Fruit fly (Drosophila melanogaster) whole organism, embryonic: ENCODE data around the gene CG5043.

Source experiments
- Antp ChIP-seq: fragments of 200-800 bp; sonication (Bioruptor generic); optimal IDR thresholded peaks from 3 replicates; lab custom pipeline; 2016; ENCODE audit warnings: missing biosample characterization, missing genetic modification characterization
- CG15073 ChIP-seq: fragments of 200-800 bp; sonication (Bioruptor generic); optimal IDR thresholded peaks from 2 replicates; lab custom pipeline; 2016; ENCODE audit warnings: missing biosample characterization, missing genetic modification characterization
- CG16779 ChIP-seq: fragments of 200-800 bp; sonication (Bioruptor generic); IDR thresholded peaks from 2 replicates; pipeline ENCODE4 v1.3.6; 2022; ENCODE audit warnings: missing biosample characterization, missing genetic modification characterization
- CG17912 ChIP-seq: fragments of 200-800 bp; sonication (Bioruptor generic); optimal IDR thresholded peaks from 2 replicates; lab custom pipeline; 2018; ENCODE audit warnings: missing biosample characterization, mild to moderate bottlenecking, missing genetic modification characterization
- CG3065 ChIP-seq: fragments of 200-800 bp; sonication (Bioruptor generic); optimal IDR thresholded peaks from 2 replicates; lab custom pipeline; 2016; ENCODE audit warnings: missing biosample characterization, missing genetic modification characterization
- CG32532 ChIP-seq: fragments of 200-800 bp; sonication (Bioruptor generic); IDR thresholded peaks from 2 replicates; pipeline ENCODE4 v1.3.6; 2022; ENCODE audit warnings: missing biosample characterization, missing genetic modification characterization
- CG32772 ChIP-seq: fragments of 200-800 bp; sonication (Bioruptor generic); IDR thresholded peaks from 2 replicates; pipeline ENCODE4 v1.3.6; 2022; ENCODE audit warnings: missing biosample characterization, missing genetic modification characterization
- CG3407 ChIP-seq: fragments of 200-800 bp; sonication (Bioruptor generic); optimal IDR thresholded peaks from 2 replicates; lab custom pipeline; 2018; ENCODE audit warnings: missing biosample characterization, mild to moderate bottlenecking, missing genetic modification characterization
- CG34376 ChIP-seq: fragments of 200-800 bp; sonication (Bioruptor generic); optimal IDR thresholded peaks from 2 replicates; lab custom pipeline; 2018; ENCODE audit warnings: missing biosample characterization, mild to moderate bottlenecking, missing genetic modification characterization
- CG3847 ChIP-seq: fragments of 200-800 bp; sonication (Bioruptor generic); IDR thresholded peaks from 2 replicates; pipeline ENCODE4 v1.3.6; 2022; ENCODE audit warnings: missing biosample characterization, missing genetic modification characterization
- CG4282 ChIP-seq: fragments of 200-800 bp; sonication (Bioruptor generic); optimal IDR thresholded peaks from 2 replicates; lab custom pipeline; 2016; ENCODE audit warnings: missing biosample characterization, missing genetic modification characterization
- CG6813 ChIP-seq: fragments of 200-800 bp; sonication (Bioruptor generic); optimal IDR thresholded peaks from 2 replicates; lab custom pipeline; 2017; ENCODE audit warnings: missing biosample characterization, missing genetic modification characterization, mild to moderate bottlenecking, moderate library complexity, missing genetic modification reagents
- CG7372 ChIP-seq: fragments of 200-800 bp; sonication (Bioruptor generic); IDR thresholded peaks from 2 replicates; pipeline ENCODE4 v1.3.6; 2022; ENCODE audit warnings: missing biosample characterization, missing genetic modification characterization
- CG8359 ChIP-seq: fragments of 200-800 bp; sonication (Bioruptor generic); optimal IDR thresholded peaks from 2 replicates; lab custom pipeline; 2017; ENCODE audit warnings: missing biosample characterization, mild to moderate bottlenecking, missing genetic modification characterization, borderline replicate concordance
- CG8478 ChIP-seq: fragments of >200 bp; optimal IDR thresholded peaks from 2 replicates; lab custom pipeline; 2018
- CG8765 ChIP-seq: fragments of 200-800 bp; sonication (Bioruptor generic); IDR thresholded peaks from 2 replicates; pipeline ENCODE4 v1.3.6; 2022; ENCODE audit warnings: missing biosample characterization, missing genetic modification characterization
- CG9817 ChIP-seq: fragments of 200-800 bp; sonication (Bioruptor generic); optimal IDR thresholded peaks from 2 replicates; lab custom pipeline; 2018; ENCODE audit warnings: missing biosample characterization, mild to moderate bottlenecking, missing genetic modification characterization, moderate library complexity
- D ChIP-seq, 2 experiments: fragments of 200-800 bp in 1 of 2; fragments of >200 bp in 1 of 2; sonication (Bioruptor generic) in 1 of 2; optimal IDR thresholded peaks; 2 replicates in 1 of 2; 3 replicates in 1 of 2; lab custom pipeline; 2017; ENCODE audit warnings: mild to moderate bottlenecking in 1 of 2, missing biosample characterization in 1 of 2, missing genetic modification characterization in 1 of 2, missing genetic modification reagents in 1 of 2
- E2f2 ChIP-seq: fragments of 200-800 bp; sonication (Bioruptor generic); IDR thresholded peaks from 2 replicates; pipeline ENCODE4 v1.3.6; 2022; ENCODE audit warnings: missing biosample characterization, missing genetic modification characterization
- HLH54F ChIP-seq: fragments of 200-800 bp; sonication (Bioruptor generic); optimal IDR thresholded peaks from 3 replicates; lab custom pipeline; 2016; ENCODE audit warnings: missing biosample characterization, missing genetic modification characterization
- MESR4 ChIP-seq: fragments of 200-800 bp; sonication (Bioruptor generic); optimal IDR thresholded peaks from 2 replicates; lab custom pipeline; 2018; ENCODE audit warnings: missing biosample characterization, mild to moderate bottlenecking, missing genetic modification characterization, moderate library complexity
- Med ChIP-seq: fragments of 200-800 bp; sonication (Bioruptor generic); peaks from one replicate; lab custom pipeline; 2016; ENCODE audit warnings: missing biosample characterization, missing genetic modification characterization, mild to moderate bottlenecking, inconsistent platforms, moderate library complexity
- Rx ChIP-seq: fragments of 200-800 bp; sonication (Bioruptor generic); IDR thresholded peaks from 2 replicates; pipeline ENCODE4 v1.3.6; 2022; ENCODE audit warnings: missing biosample characterization, missing genetic modification characterization
- Sox102F ChIP-seq: fragments of 200-800 bp; sonication (Bioruptor generic); optimal IDR thresholded peaks from 2 replicates; lab custom pipeline; 2018; ENCODE audit warnings: missing biosample characterization, mild to moderate bottlenecking, missing genetic modification characterization, moderate library complexity
- ac ChIP-seq: fragments of 200-800 bp; sonication (Bioruptor generic); optimal IDR thresholded peaks from 3 replicates; lab custom pipeline; 2017; ENCODE audit warnings: missing biosample characterization, mild to moderate bottlenecking, missing genetic modification characterization
- ase ChIP-seq: fragments of 200-800 bp; sonication (Bioruptor generic); IDR thresholded peaks from 3 replicates; pipeline ENCODE4 v1.3.6; 2022; ENCODE audit warnings: missing biosample characterization, missing genetic modification characterization
- br ChIP-seq: fragments of >200 bp; optimal IDR thresholded peaks from 2 replicates; lab custom pipeline; 2017
- btn ChIP-seq: fragments of 200-800 bp; sonication (Bioruptor generic); optimal IDR thresholded peaks from 2 replicates; lab custom pipeline; 2016; ENCODE audit warnings: missing biosample characterization, missing genetic modification characterization
- caup ChIP-seq: fragments of 200-800 bp; sonication (Bioruptor generic); optimal IDR thresholded peaks from 3 replicates; lab custom pipeline; 2017; ENCODE audit warnings: missing biosample characterization, mild to moderate bottlenecking, missing genetic modification characterization, moderate library complexity; ENCODE audit not compliant: severe bottlenecking
- danr ChIP-seq: fragments of 200-800 bp; sonication (Bioruptor generic); IDR thresholded peaks from 2 replicates; pipeline ENCODE4 v1.3.6; 2022; ENCODE audit warnings: missing biosample characterization, missing genetic modification characterization
- dmrt99B ChIP-seq: fragments of 200-800 bp; sonication (Bioruptor generic); optimal IDR thresholded peaks from 2 replicates; lab custom pipeline; 2018; ENCODE audit warnings: missing biosample characterization, mild to moderate bottlenecking, missing genetic modification characterization, moderate library complexity
- eve ChIP-seq, 2 experiments: fragments of >200 bp; optimal IDR thresholded peaks; 2 replicates each; lab custom pipeline; 2017; ENCODE audit warnings: missing biosample characterization in 2 of 2, missing genetic modification characterization in 2 of 2
- ftz-f1 ChIP-seq: fragments of 200-800 bp; sonication (Bioruptor generic); optimal IDR thresholded peaks from 2 replicates; lab custom pipeline; 2016; ENCODE audit warnings: missing biosample characterization, missing genetic modification characterization
- h ChIP-seq: fragments of >200 bp; optimal IDR thresholded peaks from 2 replicates; lab custom pipeline; 2017
- her ChIP-seq: fragments of 200-800 bp; sonication (Bioruptor generic); optimal IDR thresholded peaks from 2 replicates; lab custom pipeline; 2016; ENCODE audit warnings: missing biosample characterization, missing genetic modification characterization
- hth ChIP-seq: fragments of >200 bp; optimal IDR thresholded peaks from 2 replicates; lab custom pipeline; 2017; ENCODE audit warnings: inconsistent platforms
- inv ChIP-seq: fragments of 200-800 bp; sonication (Bioruptor generic); IDR thresholded peaks from 2 replicates; pipeline ENCODE4 v1.3.6; 2022; ENCODE audit warnings: missing biosample characterization, missing genetic modification characterization; ENCODE audit not compliant: partially characterized antibody
- jigr1 ChIP-seq: fragments of 200-800 bp; sonication (Bioruptor generic); IDR thresholded peaks from 3 replicates; pipeline ENCODE4 v1.3.6; 2022; ENCODE audit warnings: missing biosample characterization, missing genetic modification characterization
- jumu ChIP-seq: fragments of 200-800 bp; sonication (Bioruptor generic); optimal IDR thresholded peaks from 3 replicates; lab custom pipeline; 2016; ENCODE audit warnings: missing biosample characterization, missing genetic modification characterization
- onecut ChIP-seq: fragments of 200-800 bp; sonication (Bioruptor generic); IDR thresholded peaks from 2 replicates; pipeline ENCODE4 v1.3.6; 2022; ENCODE audit warnings: missing biosample characterization, missing genetic modification characterization
- p53 ChIP-seq: fragments of 200-800 bp; sonication (Bioruptor generic); optimal IDR thresholded peaks from 2 replicates; lab custom pipeline; 2016; ENCODE audit warnings: missing biosample characterization, missing genetic modification characterization
- ranshi ChIP-seq: fragments of 200-800 bp; sonication (Bioruptor generic); IDR thresholded peaks from 2 replicates; pipeline ENCODE4 v1.3.6; 2022; ENCODE audit warnings: missing biosample characterization, missing genetic modification characterization
- salm ChIP-seq: fragments of 200-800 bp; sonication (Bioruptor generic); optimal IDR thresholded peaks from 2 replicates; lab custom pipeline; 2018; ENCODE audit warnings: missing biosample characterization, mild to moderate bottlenecking, missing genetic modification characterization
- sc ChIP-seq, 3 experiments: fragments of >200 bp in 2 of 3; fragments of 200-800 bp in 1 of 3; sonication (Bioruptor generic) in 1 of 3; optimal IDR thresholded peaks; 2 replicates in 2 of 3; 3 replicates in 1 of 3; lab custom pipeline; 2017; ENCODE audit warnings: mild to moderate bottlenecking in 1 of 3, missing biosample characterization in 1 of 3, missing genetic modification characterization in 1 of 3, missing genetic modification reagents in 1 of 3
- scrt ChIP-seq: fragments of 200-800 bp; sonication (Bioruptor generic); optimal IDR thresholded peaks from 2 replicates; lab custom pipeline; 2018; ENCODE audit warnings: missing biosample characterization, mild to moderate bottlenecking, missing genetic modification characterization, moderate library complexity
- sd ChIP-seq: fragments of 200-800 bp; sonication (Bioruptor generic); optimal IDR thresholded peaks from 3 replicates; lab custom pipeline; 2018; ENCODE audit warnings: missing biosample characterization, mild to moderate bottlenecking, missing genetic modification characterization, moderate library complexity
- sob ChIP-seq: fragments of 200-800 bp; sonication (Bioruptor generic); IDR thresholded peaks from 2 replicates; pipeline ENCODE4 v1.3.6; 2022; ENCODE audit warnings: missing biosample characterization, missing genetic modification characterization
- tgo ChIP-seq: fragments of 200-800 bp; sonication (Bioruptor generic); IDR thresholded peaks from 3 replicates; pipeline ENCODE4 v1.3.6; 2022; ENCODE audit warnings: missing biosample characterization, missing genetic modification characterization
- tin ChIP-seq: fragments of 200-800 bp; sonication (Bioruptor generic); optimal IDR thresholded peaks from 3 replicates; lab custom pipeline; 2016; ENCODE audit warnings: missing biosample characterization, missing genetic modification characterization
- wdn ChIP-seq: fragments of 200-800 bp; sonication (Bioruptor generic); IDR thresholded peaks from 2 replicates; pipeline ENCODE4 v1.3.6; 2022; ENCODE audit warnings: missing biosample characterization, missing genetic modification characterization

CG5043 gene

dm6 chr2L:17465915-17466677 is 32.4 kb downstream of the CG5043 start (continued):
- TF ChIP-seq wdn (peak; percentile 67), CG3065 (GFP tag; lab: Kevin White, UChicago) (peak; percentile 20), CG4282 (peak; percentile 69), D (optimal IDR thresholded peaks at IDR 0.05; lab: Kevin White, UChicago) (no peak), D (GFP tag; optimal IDR thresholded peaks at IDR 0.05; lab: Kevin White, UChicago) (peak; percentile 89), HLH54F (GFP tag; lab: Kevin White, UChicago) (peak; percentile 72), CG32532 (GFP tag; lab: Robert Waterston, UW) (peak; percentile 72), onecut (no peak), CG8359 (peak; percentile 52), CG9817 (peak; percentile 70), sd (no peak), danr (GFP tag; lab: Robert Waterston, UW) (peak; percentile 62), p53 (GFP tag; lab: Kevin White, UChicago) (peak; percentile 71), sob (GFP tag; lab: Robert Waterston, UW) (peak; percentile 81), Sox102F (GFP tag; lab: Kevin White, UChicago) (peak; percentile 90), CG8765 (GFP tag; lab: Robert Waterston, UW) (peak; percentile 36; the same call in 1 of the 2 replicates), scrt (GFP tag; lab: Kevin White, UChicago) (peak; percentile 71), CG7372 (GFP tag; lab: Robert Waterston, UW) (peak; percentile 67), inv (GFP tag; lab: Robert Waterston, UW) (no peak), jumu (GFP tag; lab: Kevin White, UChicago) (peak; percentile 73), dmrt99B (tag; lab: Kevin White, UChicago) (peak; percentile 90), ac (peak; percentile 54), CG34376 (GFP tag; lab: Kevin White, UChicago) (peak; percentile 30), CG6813 (GFP tag; lab: Kevin White, UChicago) (peak; percentile 76), ranshi (peak; percentile 84), CG3847 (GFP tag; lab: Robert Waterston, UW) (peak; percentile 52; the same call in 1 of the 2 replicates), ftz-f1 (GFP tag; lab: Kevin White, UChicago) (no peak), tgo (GFP tag; lab: Robert Waterston, UW) (peak; percentile 80), E2f2 (GFP tag; lab: Robert Waterston, UW) (peak; percentile 53; the same call in 1 of the 2 replicates), jigr1 (GFP tag; lab: Robert Waterston, UW) (0 out of 3 replicates have a peak, but pooled peaks have one; percentile 43), hth (lab: Kevin White, UChicago) (no peak), Antp (GFP tag; lab: Kevin White, UChicago) (peak; percentile 74), CG32772 (GFP tag; lab: Robert Waterston, UW) (peak; percentile 77), CG3407 (peak; percentile 58), h (lab: Kevin White, UChicago) (no peak), CG8478 (lab: Kevin White, UChicago) (no peak), Rx (peak; percentile 69), CG16779 (no peak), br (lab: Kevin White, UChicago) (no peak), MESR4 (no peak), btn (GFP tag; lab: Kevin White, UChicago) (peak; percentile 82), Med (peak; percentile 93), ase (GFP tag; lab: Robert Waterston, UW) (peak; percentile 60), eve (GFP tag; optimal IDR thresholded peaks at IDR 0.05; lab: Kevin White, UChicago) (peak in 1 of 2 experiments; percentile 93), CG17912 (GFP tag; lab: Kevin White, UChicago) (peak; percentile 9), caup (GFP tag; lab: Kevin White, UChicago) (peak; percentile 85), her (GFP tag; lab: Kevin White, UChicago) (peak; percentile 66), salm (tag; lab: Kevin White, UChicago) (no peak), CG15073 (GFP tag; lab: Kevin White, UChicago) (peak; percentile 23), tin (GFP tag; lab: Kevin White, UChicago) (peak; percentile 81), sc (optimal IDR thresholded peaks at IDR 0.05; lab: Kevin White, UChicago) (no peak), sc (GFP tag; optimal IDR thresholded peaks at IDR 0.05; lab: Kevin White, UChicago) (peak; percentile 73)
